Worm (Caenorhabditis elegans) whole organism, L4/young adult: ENCODE results near the gene T19D12.1.

Source experiments
- W03F9.2 ChIP-seq: fragments of 150-350 bp; optimal IDR thresholded peaks from 2 replicates; lab custom pipeline; 2014; ENCODE audit warnings: missing biosample characterization, missing genetic modification characterization
- dao-5 ChIP-seq: sonication (generic microtip); optimal IDR thresholded peaks from 2 replicates; lab custom pipeline; 2016; ENCODE audit warnings: missing genotype, missing genetic modification characterization, moderate library complexity, missing compliant biosample characterization
- him-1 ChIP-seq: sonication (generic microtip); optimal IDR thresholded peaks from 2 replicates; lab custom pipeline; 2016; ENCODE audit warnings: missing genotype, missing genetic modification reagents, missing genetic modification characterization, missing compliant biosample characterization

DNA sequence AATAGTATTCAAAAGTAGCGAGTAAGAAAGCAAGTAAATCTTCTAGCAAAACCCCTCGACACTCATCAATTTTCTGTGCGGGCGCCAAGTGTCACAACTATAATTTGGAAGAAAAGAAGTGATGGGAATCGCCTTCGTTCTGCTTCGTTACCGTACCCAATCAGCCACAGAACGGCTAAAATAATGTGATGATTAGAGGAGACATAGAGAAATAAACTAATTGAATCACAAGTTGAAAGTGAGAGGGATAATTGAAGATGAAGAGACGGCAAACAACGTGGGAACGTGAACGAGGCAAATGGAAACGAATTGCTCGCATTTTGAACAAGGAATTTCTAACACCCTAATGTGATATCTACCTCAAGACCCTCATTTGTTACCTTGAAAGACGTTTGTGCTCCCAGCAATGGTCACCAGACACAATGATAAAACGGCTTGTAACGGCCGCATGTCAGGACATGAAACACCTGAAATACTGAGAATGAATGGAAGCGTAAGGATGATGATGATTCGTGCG lies 24.0 kb upstream of the T19D12.1 start, which contains the start of gene T19D12.6:
- no peak for TF ChIP-seq him-1
- TF ChIP-seq W03F9.2 (tag; lab: Kevin White, UChicago), result no peak
- no peak for TF ChIP-seq dao-5 (tag; lab: Kevin White, UChicago)
